Fruit fly (Drosophila melanogaster): Measurements from ENCODE around the gene sud1.

dm6 chr3R:24938049-24938448 is 20.4 kb upstream of the sud1 start, which contains the start of gene Osbp:
- TF ChIP-seq CG8478 (optimal IDR thresholded peaks at IDR 0.05) (no peak), CTCF (optimal IDR thresholded peaks at IDR 0.05) (no peak)

Data from S2 (cell line).